Fruit fly (Drosophila melanogaster) whole organism, prepupa: ENCODE data around the gene p23.
A peak's percentile ranks its signal among the peaks of the same experiment; 100 is the strongest.

Source experiments
- CG11294 ChIP-seq: fragments of 200-800 bp; sonication (Bioruptor generic); IDR thresholded peaks from 2 replicates; pipeline ENCODE4 v1.3.6; 2022; ENCODE audit warnings: missing biosample characterization, missing genetic modification characterization
- CG11762 ChIP-seq: fragments of 200-800 bp; sonication (Bioruptor generic); optimal IDR thresholded peaks from 3 replicates; lab custom pipeline; 2016; ENCODE audit warnings: missing biosample characterization, missing genetic modification characterization; ENCODE audit not compliant: insufficient read depth
- CG11902 ChIP-seq: fragments of 200-800 bp; sonication (Bioruptor generic); optimal IDR thresholded peaks from 3 replicates; lab custom pipeline; 2016; ENCODE audit warnings: missing biosample characterization, missing genetic modification characterization
- CG15336 ChIP-seq: fragments of 200-800 bp; sonication (Bioruptor generic); IDR thresholded peaks from 2 replicates; pipeline ENCODE4 v1.3.6; 2022; ENCODE audit warnings: missing biosample characterization, missing genetic modification characterization
- CG16779 ChIP-seq: fragments of 200-800 bp; sonication (Bioruptor generic); optimal IDR thresholded peaks from 3 replicates; lab custom pipeline; 2017; ENCODE audit warnings: missing biosample characterization, mild to moderate bottlenecking, missing genetic modification characterization
- CG31627 ChIP-seq: fragments of 200-800 bp; sonication (Bioruptor generic); optimal IDR thresholded peaks from 3 replicates; lab custom pipeline; 2016; ENCODE audit warnings: missing biosample characterization, missing genetic modification characterization
- CG6163 ChIP-seq: fragments of 200-800 bp; sonication (Bioruptor generic); IDR thresholded peaks from 3 replicates; pipeline ENCODE4 v1.3.6; 2022; ENCODE audit warnings: missing biosample characterization, missing genetic modification characterization
- CG6792 ChIP-seq: fragments of 200-800 bp; sonication (Bioruptor generic); optimal IDR thresholded peaks from 3 replicates; lab custom pipeline; 2016; ENCODE audit warnings: missing biosample characterization, missing genetic modification characterization
- CG6808 ChIP-seq: fragments of 200-800 bp; sonication (Bioruptor generic); optimal IDR thresholded peaks from 3 replicates; lab custom pipeline; 2017; ENCODE audit warnings: missing biosample characterization, missing genetic modification characterization, mild to moderate bottlenecking, moderate library complexity, missing genetic modification reagents
- CG6854 ChIP-seq: fragments of 200-800 bp; sonication (Bioruptor generic); optimal IDR thresholded peaks from 2 replicates; lab custom pipeline; 2017; ENCODE audit warnings: missing biosample characterization, mild to moderate bottlenecking, missing genetic modification characterization
- CG7368 ChIP-seq: fragments of 200-800 bp; sonication (Bioruptor generic); optimal IDR thresholded peaks from 3 replicates; lab custom pipeline; 2016; ENCODE audit warnings: missing biosample characterization, missing genetic modification characterization
- CG8119 ChIP-seq: fragments of 200-800 bp; sonication (Bioruptor generic); IDR thresholded peaks from 3 replicates; pipeline ENCODE4 v1.3.6; 2022; ENCODE audit warnings: missing biosample characterization, missing genetic modification characterization
- CG8632 ChIP-seq: fragments of 200-800 bp; sonication (Bioruptor generic); optimal IDR thresholded peaks from 3 replicates; lab custom pipeline; 2016; ENCODE audit warnings: missing biosample characterization, missing genetic modification characterization
- CG9139 ChIP-seq: fragments of 200-800 bp; sonication (Bioruptor generic); optimal IDR thresholded peaks from 3 replicates; lab custom pipeline; 2017; ENCODE audit warnings: missing biosample characterization, mild to moderate bottlenecking, missing genetic modification characterization
- Eip75B ChIP-seq: fragments of 200-800 bp; sonication (Bioruptor generic); optimal IDR thresholded peaks from 3 replicates; lab custom pipeline; 2016; ENCODE audit warnings: missing biosample characterization, missing genetic modification characterization
- Eip78C ChIP-seq: fragments of 200-800 bp; sonication (Bioruptor generic); peaks from one replicate; lab custom pipeline; 2016; ENCODE audit warnings: missing biosample characterization, missing genetic modification characterization
- Eip93F ChIP-seq: fragments of 200-800 bp; sonication (Bioruptor generic); optimal IDR thresholded peaks from 2 replicates; lab custom pipeline; 2016; ENCODE audit warnings: missing biosample characterization, mild to moderate bottlenecking, missing genetic modification characterization
- Ets21C ChIP-seq: fragments of 200-800 bp; sonication (Bioruptor generic); optimal IDR thresholded peaks from 3 replicates; lab custom pipeline; 2016; ENCODE audit warnings: missing biosample characterization, missing genetic modification characterization
- Ets96B ChIP-seq: fragments of 200-800 bp; optimal IDR thresholded peaks from 2 replicates; lab custom pipeline; 2019; ENCODE audit warnings: missing biosample characterization, mild to moderate bottlenecking, missing genetic modification characterization, moderate library complexity
- Gug ChIP-seq: fragments of 200-800 bp; sonication (Bioruptor generic); IDR thresholded peaks from 2 replicates; pipeline ENCODE4 v1.3.6; 2022; ENCODE audit warnings: missing biosample characterization, missing genetic modification characterization
- Hr38 ChIP-seq: sonication (Bioruptor generic); optimal IDR thresholded peaks from 2 replicates; lab custom pipeline; 2016; ENCODE audit warnings: missing biosample characterization, missing genetic modification characterization
- Met ChIP-seq: fragments of 200-800 bp; sonication (Bioruptor generic); optimal IDR thresholded peaks from 3 replicates; lab custom pipeline; 2016; ENCODE audit warnings: missing biosample characterization, missing genetic modification characterization
- OdsH ChIP-seq: fragments of 200-800 bp; sonication (Bioruptor generic); optimal IDR thresholded peaks from 3 replicates; lab custom pipeline; 2016; ENCODE audit warnings: missing biosample characterization, missing genetic modification characterization
- Smox ChIP-seq: fragments of 200-800 bp; sonication (Bioruptor generic); optimal IDR thresholded peaks from 3 replicates; lab custom pipeline; 2016; ENCODE audit warnings: missing biosample characterization, missing genetic modification characterization
- Sox102F ChIP-seq: fragments of 200-800 bp; sonication (Bioruptor generic); optimal IDR thresholded peaks from 2 replicates; lab custom pipeline; 2016; ENCODE audit warnings: missing biosample characterization, mild to moderate bottlenecking, missing genetic modification characterization
- Sox14 ChIP-seq: fragments of 200-800 bp; sonication (Bioruptor generic); optimal IDR thresholded peaks from 3 replicates; lab custom pipeline; 2016; ENCODE audit warnings: missing biosample characterization, missing genetic modification characterization
- Sox15 ChIP-seq: fragments of 200-800 bp; sonication (Bioruptor generic); optimal IDR thresholded peaks from 3 replicates; lab custom pipeline; 2016; ENCODE audit warnings: missing biosample characterization, missing genetic modification characterization
- achi ChIP-seq: fragments of 200-800 bp; sonication (Bioruptor generic); optimal IDR thresholded peaks from 3 replicates; lab custom pipeline; 2016; ENCODE audit warnings: missing biosample characterization, missing genetic modification characterization
- dac ChIP-seq: fragments of 200-800 bp; sonication (Bioruptor generic); optimal IDR thresholded peaks from 2 replicates; lab custom pipeline; 2017; ENCODE audit warnings: missing biosample characterization, mild to moderate bottlenecking, missing genetic modification characterization
- dsx ChIP-seq: fragments of 200-800 bp; optimal IDR thresholded peaks from 3 replicates; lab custom pipeline; 2019; ENCODE audit warnings: missing biosample characterization, mild to moderate bottlenecking, missing genetic modification characterization, moderate library complexity; ENCODE audit not compliant: poor library complexity, severe bottlenecking
- eg ChIP-seq: fragments of 200-800 bp; sonication (Bioruptor generic); IDR thresholded peaks from 3 replicates; pipeline ENCODE4 v1.3.6; 2022; ENCODE audit warnings: missing biosample characterization, missing genetic modification characterization
- esn ChIP-seq: fragments of 200-800 bp; sonication (Bioruptor generic); optimal IDR thresholded peaks from 2 replicates; lab custom pipeline; 2016; ENCODE audit warnings: missing biosample characterization, mild to moderate bottlenecking, missing genetic modification characterization, moderate library complexity
- fd85E ChIP-seq: fragments of 200-800 bp; sonication (Bioruptor generic); optimal IDR thresholded peaks from 3 replicates; lab custom pipeline; 2016; ENCODE audit warnings: missing biosample characterization, missing genetic modification characterization
- fkh ChIP-seq: fragments of 200-800 bp; sonication (Bioruptor generic); optimal IDR thresholded peaks from 3 replicates; lab custom pipeline; 2017; ENCODE audit warnings: missing biosample characterization, mild to moderate bottlenecking, missing genetic modification characterization, moderate library complexity
- lz ChIP-seq: fragments of 200-800 bp; sonication (Bioruptor generic); optimal IDR thresholded peaks from 3 replicates; lab custom pipeline; 2016; ENCODE audit warnings: missing biosample characterization, missing genetic modification characterization
- net ChIP-seq: fragments of 200-800 bp; sonication (Bioruptor generic); optimal IDR thresholded peaks from 3 replicates; lab custom pipeline; 2016; ENCODE audit warnings: missing biosample characterization, missing genetic modification characterization
- svp ChIP-seq: fragments of 200-800 bp; sonication (Bioruptor generic); peaks from one replicate; lab custom pipeline; 2016; ENCODE audit warnings: missing biosample characterization, missing genetic modification characterization
- topi ChIP-seq: fragments of 200-800 bp; sonication (Bioruptor generic); optimal IDR thresholded peaks from 3 replicates; lab custom pipeline; 2016; ENCODE audit warnings: missing biosample characterization, missing genetic modification characterization

The p23 gene

dm6 chr3R:9674968-9675573, 2.7 kb upstream of the p23 start, which contains the start of gene Nepl12 (continued):
- TF ChIP-seq Eip75B (GFP tag; lab: Kevin White, UChicago) (no peak), Sox14 (GFP tag; lab: Kevin White, UChicago) (no peak), eg (GFP tag; lab: Robert Waterston, UW) (no peak), CG15336 (GFP tag; lab: Robert Waterston, UW) (no peak), Ets21C (GFP tag; lab: Kevin White, UChicago) (no peak), Gug (GFP tag; lab: Robert Waterston, UW) (no peak), CG6163 (no peak), net (no peak), CG7368 (GFP tag; lab: Kevin White, UChicago) (no peak), CG31627 (GFP tag; lab: Kevin White, UChicago) (no peak), OdsH (no peak), Ets96B (no peak), achi (GFP tag; lab: Kevin White, UChicago) (peak; percentile 8)

- TF ChIP-seq Sox102F (no peak), svp (GFP tag; lab: Kevin White, UChicago) (no peak), CG7368 (GFP tag; lab: Kevin White, UChicago) (no peak), Ets21C (GFP tag; lab: Kevin White, UChicago) (no peak), fd85E (GFP tag; lab: Kevin White, UChicago) (no peak), CG15336 (GFP tag; lab: Robert Waterston, UW) (no peak), Sox15 (no peak), CG9139 (GFP tag; lab: Kevin White, UChicago) (no peak), fkh (GFP tag; lab: Kevin White, UChicago) (peak; percentile 92), net (no peak), achi (GFP tag; lab: Kevin White, UChicago) (peak; percentile 36), CG11902 (GFP tag; lab: Kevin White, UChicago) (no peak), CG6792 (GFP tag; lab: Kevin White, UChicago) (no peak), Eip78C (GFP tag; lab: Kevin White, UChicago) (peak; percentile 29), Ets96B (no peak), topi (GFP tag; lab: Kevin White, UChicago) (no peak), CG8119 (GFP tag; lab: Robert Waterston, UW) (no peak), CG31627 (GFP tag; lab: Kevin White, UChicago) (no peak), CG11762 (GFP tag; lab: Kevin White, UChicago) (no peak), Hr38 (GFP tag; lab: Kevin White, UChicago) (no peak), dsx (GFP tag; lab: Kevin White, UChicago) (peak; percentile 58), lz (GFP tag; lab: Kevin White, UChicago) (no peak), CG6163 (no peak), Met (GFP tag; lab: Kevin White, UChicago) (no peak), CG6808 (GFP tag; lab: Kevin White, UChicago) (no peak), CG6854 (GFP tag; lab: Kevin White, UChicago) (no peak), Eip93F (GFP tag; lab: Kevin White, UChicago) (no peak), Smox (GFP tag; lab: Kevin White, UChicago) (no peak), CG16779 (tag; lab: Kevin White, UChicago) (no peak), esn (GFP tag; lab: Kevin White, UChicago) (peak; percentile 5), CG11294 (no peak), CG8632 (GFP tag; lab: Kevin White, UChicago) (no peak)
Observed at dm6 chr3R:9679746-9680145, 2.0 kb downstream of the p23 start, which contains the start of gene nmdyn-D7. Gene nmdyn-D7 (plus strand): TSS chr3R:9679939.

dm6 chr3R:9683064-9683682, 5.4 kb downstream of the p23 start:
- TF ChIP-seq CG6854 (GFP tag; lab: Kevin White, UChicago) = no peak
- no peak for TF ChIP-seq dac (GFP tag; lab: Kevin White, UChicago)
- no peak for TF ChIP-seq dsx (GFP tag; lab: Kevin White, UChicago)
- peak; percentile 94 for TF ChIP-seq svp (GFP tag; lab: Kevin White, UChicago)
